Worm (Caenorhabditis elegans) whole organism, mixed stage, embryonic: ENCODE results near the gene tag-180.

ENCODE experiments used
- blmp-1 ChIP-seq: fragments of 150-350 bp; optimal IDR thresholded peaks from 2 replicates; lab custom pipeline; 2014; ENCODE audit warnings: missing biosample characterization, missing genetic modification characterization
- ces-1 ChIP-seq: fragments of 150-350 bp; optimal IDR thresholded peaks from 2 replicates; lab custom pipeline; 2014; ENCODE audit warnings: missing biosample characterization, missing genetic modification reagents, missing genetic modification characterization
- cnd-1 ChIP-seq: fragments of 200-800 bp; sonication (Bioruptor generic); optimal IDR thresholded peaks from 2 replicates; lab custom pipeline; 2018; ENCODE audit warnings: mild to moderate bottlenecking, missing genetic modification characterization, missing compliant biosample characterization
- elt-1 ChIP-seq: sonication (generic microtip); optimal IDR thresholded peaks from 2 replicates; lab custom pipeline; 2017; ENCODE audit warnings: missing genetic modification characterization, mild to moderate bottlenecking, missing compliant biosample characterization, antibody characterized with exemption, moderate library complexity, borderline replicate concordance; ENCODE audit not compliant: insufficient read depth
- elt-3 ChIP-seq: fragments of 150-350 bp; optimal IDR thresholded peaks from 2 replicates; lab custom pipeline; 2014; ENCODE audit warnings: missing biosample characterization, missing genetic modification characterization
- flh-1 ChIP-seq: fragments of 200-800 bp; sonication (Bioruptor generic); optimal IDR thresholded peaks from 2 replicates; lab custom pipeline; 2018; ENCODE audit warnings: mild to moderate bottlenecking, missing genetic modification characterization, moderate library complexity, missing compliant biosample characterization
- lin-13 ChIP-seq: fragments of 150-350 bp; optimal IDR thresholded peaks from 2 replicates; lab custom pipeline; 2014; ENCODE audit warnings: missing biosample characterization, missing genetic modification characterization
- lin-32 ChIP-seq: fragments of 200-800 bp; sonication (Bioruptor generic); optimal IDR thresholded peaks from 2 replicates; lab custom pipeline; 2018; ENCODE audit warnings: mild to moderate bottlenecking, missing genetic modification characterization, missing compliant biosample characterization
- mab-5 ChIP-seq: fragments of 150-350 bp; optimal IDR thresholded peaks from 2 replicates; lab custom pipeline; 2014; ENCODE audit warnings: missing biosample characterization, missing genetic modification characterization
- nhr-237 ChIP-seq: fragments of 150-350 bp; optimal IDR thresholded peaks from 2 replicates; lab custom pipeline; 2014; ENCODE audit warnings: missing biosample characterization, missing genetic modification characterization
- pha-4 ChIP-seq: fragments of 150-350 bp; optimal IDR thresholded peaks from 2 replicates; lab custom pipeline; 2018; ENCODE audit warnings: missing biosample characterization, missing genetic modification reagents, missing genetic modification characterization
- snpc-4 ChIP-seq: fragments of 150-350 bp; optimal IDR thresholded peaks from 2 replicates; lab custom pipeline; 2014; ENCODE audit warnings: missing biosample characterization, missing genetic modification characterization
- unc-39 ChIP-seq: fragments of 150-350 bp; optimal IDR thresholded peaks from 2 replicates; lab custom pipeline; 2014; ENCODE audit warnings: missing biosample characterization, missing genetic modification characterization
- unc-62 ChIP-seq: fragments of 150-350 bp; optimal IDR thresholded peaks from 2 replicates; lab custom pipeline; 2014; ENCODE audit warnings: missing biosample characterization, missing genetic modification reagents, missing genetic modification characterization

ce11 chrII:11281177-11281576, 48.1 kb downstream of the tag-180 start:
- TF ChIP-seq lin-32 (GFP tag; lab: Kevin White, UChicago), result no peak
- no peak for TF ChIP-seq nhr-237 (tag; lab: Kevin White, UChicago)
- no peak for TF ChIP-seq lin-13 (tag; lab: Kevin White, UChicago)
- no peak for TF ChIP-seq snpc-4 (tag; lab: Kevin White, UChicago)
- TF ChIP-seq pha-4 (tag; lab: Kevin White, UChicago), result no peak
- no peak for TF ChIP-seq elt-3 (tag; lab: Kevin White, UChicago)
- no peak for TF ChIP-seq unc-39
- TF ChIP-seq blmp-1 (tag; lab: Kevin White, UChicago), result no peak
- TF ChIP-seq ces-1 (GFP tag; lab: Kevin White, UChicago), result no peak
- no peak for TF ChIP-seq unc-62 (GFP tag; lab: Kevin White, UChicago)
- no peak for TF ChIP-seq mab-5 (tag; lab: Kevin White, UChicago)
- TF ChIP-seq cnd-1 (tag; lab: Kevin White, UChicago), result no peak
- TF ChIP-seq flh-1 (GFP tag; lab: Kevin White, UChicago), result no peak
- TF ChIP-seq elt-1 (tag; lab: Kevin White, UChicago), result no peak
